Worm (Caenorhabditis elegans) whole organism, L1 larva: Measurements from ENCODE around the gene ech-3.

Source experiments
- blmp-1 ChIP-seq: fragments of 150-350 bp; optimal IDR thresholded peaks from 2 replicates; lab custom pipeline; 2014; ENCODE audit warnings: missing biosample characterization, missing genetic modification characterization
- elt-2 ChIP-seq: sonication (generic microtip); optimal IDR thresholded peaks from 2 replicates; lab custom pipeline; 2016; ENCODE audit warnings: missing genetic modification characterization, mild to moderate bottlenecking, inconsistent platforms, missing compliant biosample characterization, missing genetic modification reagents
- fkh-10 ChIP-seq: sonication (generic microtip); optimal IDR thresholded peaks from 2 replicates; lab custom pipeline; 2017; ENCODE audit warnings: missing biosample characterization, missing genetic modification reagents, missing genetic modification characterization
- mdl-1 ChIP-seq, 2 experiments: fragments of 150-350 bp; optimal IDR thresholded peaks; 2 replicates each; lab custom pipeline; 2014 to 2017; ENCODE audit warnings: missing biosample characterization in 2 of 2, missing genetic modification characterization in 2 of 2, inconsistent platforms in 1 of 2
- nhr-12 ChIP-seq: sonication (generic microtip); optimal IDR thresholded peaks from 2 replicates; lab custom pipeline; 2017; ENCODE audit warnings: missing biosample characterization, missing genetic modification characterization
- nhr-76 ChIP-seq: sonication (generic microtip); optimal IDR thresholded peaks from 2 replicates; lab custom pipeline; 2017; ENCODE audit warnings: missing biosample characterization, missing genetic modification characterization
- tlp-1 ChIP-seq: fragments of 150-350 bp; optimal IDR thresholded peaks from 2 replicates; lab custom pipeline; 2014; ENCODE audit warnings: missing biosample characterization, missing genetic modification characterization
- ztf-4 ChIP-seq: fragments of 150-350 bp; optimal IDR thresholded peaks from 2 replicates; lab custom pipeline; 2014; ENCODE audit warnings: missing biosample characterization, missing genetic modification characterization

DNA sequence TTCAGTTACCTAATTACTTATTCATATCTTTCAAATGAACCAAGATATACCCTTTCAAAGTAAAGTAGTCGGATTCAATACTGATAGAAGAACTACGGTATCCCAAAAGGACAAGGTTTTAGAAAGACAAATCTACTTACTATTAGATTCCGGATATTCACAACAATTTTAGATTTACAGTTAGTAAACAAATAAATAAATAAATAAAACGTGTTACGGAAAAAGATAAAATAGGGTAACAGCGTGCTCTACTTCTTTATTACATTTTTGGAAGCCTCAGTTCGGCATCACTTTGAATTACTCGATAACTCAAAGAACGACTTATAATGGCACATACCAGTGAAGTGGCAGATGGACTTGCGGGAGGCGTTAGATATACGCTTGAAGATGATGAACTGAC is 17.0 kb upstream of the ech-3 start, which contains the start of gene Y97E10AR.8:
- TF ChIP-seq blmp-1 (tag; lab: Kevin White, UChicago) (no peak), elt-2 (tag; lab: Kevin White, UChicago) (no peak), ztf-4 (no peak), fkh-10 (GFP tag; lab: Kevin White, UChicago) (no peak), mdl-1 (tag; optimal IDR thresholded peaks at IDR 0.05; lab: Kevin White, UChicago) (no peak), nhr-76 (no peak), nhr-12 (tag; lab: Kevin White, UChicago) (no peak), tlp-1 (tag; lab: Kevin White, UChicago) (no peak)
